Worm (Caenorhabditis elegans) whole organism, early embryonic: ENCODE results near the gene fbxb-82.

Experiments
- B0310.2 ChIP-seq: sonication (generic microtip); optimal IDR thresholded peaks from 2 replicates; lab custom pipeline; 2016; ENCODE audit warnings: mild to moderate bottlenecking, missing genetic modification characterization, missing compliant biosample characterization
- F13C5.2 ChIP-seq: sonication (generic microtip); optimal IDR thresholded peaks from 2 replicates; lab custom pipeline; 2017; ENCODE audit warnings: mild to moderate bottlenecking, missing genetic modification characterization, inconsistent platforms, missing compliant biosample characterization
- ama-1 ChIP-seq: fragments of 150-350 bp; optimal IDR thresholded peaks from 2 replicates; lab custom pipeline; 2014
- ceh-36 ChIP-seq: sonication (generic microtip); optimal IDR thresholded peaks from 2 replicates; lab custom pipeline; 2016; ENCODE audit warnings: missing genetic modification characterization, inconsistent platforms, missing compliant biosample characterization
- ets-7 ChIP-seq: sonication (generic microtip); optimal IDR thresholded peaks from 2 replicates; lab custom pipeline; 2016; ENCODE audit warnings: missing genotype, missing genetic modification characterization, missing compliant biosample characterization
- flt-1 ChIP-seq: fragments of 200-800 bp; sonication (Bioruptor generic); IDR thresholded peaks from 2 replicates; pipeline ENCODE4 v1.3.6; 2022; ENCODE audit warnings: missing genetic modification characterization, missing compliant biosample characterization
- hnd-1 ChIP-seq: sonication (generic microtip); optimal IDR thresholded peaks from 2 replicates; lab custom pipeline; 2016; ENCODE audit warnings: missing genetic modification characterization, missing compliant biosample characterization
- pes-1 ChIP-seq: fragments of 200-800 bp; sonication (Bioruptor generic); IDR thresholded peaks from 2 replicates; pipeline ENCODE4 v1.3.6; 2022; ENCODE audit warnings: missing genetic modification reagents, missing genetic modification characterization, missing compliant biosample characterization
- scrt-1 ChIP-seq: fragments of 200-800 bp; sonication (Bioruptor generic); IDR thresholded peaks from 2 replicates; pipeline ENCODE4 v1.3.6; 2022; ENCODE audit warnings: missing genetic modification characterization, missing compliant biosample characterization
- tbx-37 ChIP-seq: fragments of 200-800 bp; sonication (Bioruptor generic); conservative IDR thresholded peaks from 2 replicates; pipeline ENCODE4 v1.3.6; 2022; ENCODE audit warnings: missing genetic modification reagents, missing genetic modification characterization, missing compliant biosample characterization
- tra-4 ChIP-seq: sonication (generic microtip); optimal IDR thresholded peaks from 2 replicates; lab custom pipeline; 2017; ENCODE audit warnings: missing genetic modification characterization, missing compliant biosample characterization

- TF ChIP-seq B0310.2 (tag; lab: Kevin White, UChicago) (no peak), hnd-1 (tag; lab: Kevin White, UChicago) (no peak), pes-1 (GFP tag; lab: Robert Waterston, UW) (no peak), tbx-37 (no peak), ceh-36 (no peak), ama-1 (no peak), flt-1 (GFP tag; lab: Robert Waterston, UW) (no peak), ets-7 (tag; lab: Kevin White, UChicago) (no peak), tra-4 (tag; lab: Kevin White, UChicago) (no peak), F13C5.2 (tag; lab: Kevin White, UChicago) (no peak), scrt-1 (GFP tag; lab: Robert Waterston, UW) (no peak)
Measured at ce11 chrIII:134194-134593, 8.8 kb downstream of the fbxb-82 start, which contains the start of gene pals-25.
